Worm (Caenorhabditis elegans): Measurements from ENCODE around the gene tbc-8.

tbc-8 gene

ce11 chrIII:10415822-10416221, 51.1 kb downstream of the tbc-8 start, which contains the start of gene ymel-1 (continued):
- TF ChIP-seq lin-38 (GFP tag; IDR thresholded peaks at IDR 0.05) (peak; percentile 90), zag-1 (tag; optimal IDR thresholded peaks at IDR 0.05) (no peak), spr-1 (tag; optimal IDR thresholded peaks at IDR 0.05) (no peak), mxl-3 (GFP tag; optimal IDR thresholded peaks at IDR 0.05) (no peak), set-16 (GFP tag; IDR thresholded peaks at IDR 0.05) (no peak), attf-4 (tag; optimal IDR thresholded peaks at IDR 0.05) (no peak), gei-8 (GFP tag; optimal IDR thresholded peaks at IDR 0.05) (peak; percentile 9), hlh-30 (tag; optimal IDR thresholded peaks at IDR 0.05; ENCODE audit: insufficient read depth) (peak; percentile 87), daf-16 (GFP tag; optimal IDR thresholded peaks at IDR 0.05) (no peak), daf-16 (tag; optimal IDR thresholded peaks at IDR 0.05) (peak; percentile 7), nhr-41 (GFP tag; IDR thresholded peaks at IDR 0.05) (no peak), Y48G9A.11 (GFP tag; IDR thresholded peaks at IDR 0.05) (no peak), nhr-237 (tag; optimal IDR thresholded peaks at IDR 0.05) (no peak), zfp-2 (tag; optimal IDR thresholded peaks at IDR 0.05) (no peak), unc-39 (tag; optimal IDR thresholded peaks at IDR 0.05) (no peak), hlh-11 (tag; optimal IDR thresholded peaks at IDR 0.05) (peak; percentile 47), skn-1 (tag; optimal IDR thresholded peaks at IDR 0.05) (no peak), Y105C5A.15 (GFP tag; IDR thresholded peaks at IDR 0.05) (no peak)

ce11 chrIII:10421680-10422079, 56.9 kb downstream of the tbc-8 start:
- no peak for TF ChIP-seq lim-7 (GFP tag; IDR thresholded peaks at IDR 0.05)

Measured in whole organism, L4 larva.